Worm (Caenorhabditis elegans) whole organism, midembryonic: Measurements from ENCODE around the gene cyp-13A11.

Experiments used
- T22C8.4 ChIP-seq: fragments of 200-800 bp; sonication (Bioruptor generic); IDR thresholded peaks from 2 replicates; pipeline ENCODE4 v1.3.6; 2022; ENCODE audit warnings: missing genetic modification characterization, missing compliant biosample characterization
- cog-1 ChIP-seq: sonication (generic microtip); optimal IDR thresholded peaks from 2 replicates; lab custom pipeline; 2016; ENCODE audit warnings: missing genetic modification characterization, missing compliant biosample characterization
- flt-1 ChIP-seq: fragments of 200-800 bp; sonication (Bioruptor generic); IDR thresholded peaks from 2 replicates; pipeline ENCODE4 v1.3.6; 2022; ENCODE audit warnings: missing genetic modification characterization, missing compliant biosample characterization
- klf-2 ChIP-seq: fragments of 200-800 bp; sonication (Bioruptor generic); conservative IDR thresholded peaks from 2 replicates; pipeline ENCODE4 v1.3.6; 2022; ENCODE audit warnings: missing genetic modification reagents, missing genetic modification characterization, missing compliant biosample characterization
- med-1 ChIP-seq: sonication (generic microtip); optimal IDR thresholded peaks from 2 replicates; lab custom pipeline; 2017; ENCODE audit warnings: missing genetic modification characterization, mild to moderate bottlenecking, missing compliant biosample characterization, antibody characterized with exemption, missing genetic modification reagents; ENCODE audit not compliant: insufficient read depth
- ref-1 ChIP-seq: fragments of 200-800 bp; sonication (Bioruptor generic); conservative IDR thresholded peaks from 2 replicates; pipeline ENCODE4 v1.3.6; 2022; ENCODE audit warnings: missing genetic modification reagents, missing genetic modification characterization, missing compliant biosample characterization
- tab-1 ChIP-seq: fragments of 200-800 bp; sonication (Bioruptor generic); IDR thresholded peaks from 2 replicates; pipeline ENCODE4 v1.3.6; 2022; ENCODE audit warnings: missing genetic modification characterization, missing compliant biosample characterization
- ztf-23 ChIP-seq: fragments of 200-800 bp; sonication (Bioruptor generic); IDR thresholded peaks from 2 replicates; pipeline ENCODE4 v1.3.6; 2022; ENCODE audit warnings: missing genetic modification reagents, missing genetic modification characterization, missing compliant biosample characterization
- ztf-29 ChIP-seq: fragments of 200-800 bp; sonication (Bioruptor generic); IDR thresholded peaks from 2 replicates; pipeline ENCODE4 v1.3.6; 2022; ENCODE audit warnings: missing genetic modification reagents, missing genetic modification characterization, missing compliant biosample characterization

Gene cyp-13A11

ce11 chrIII:12993607-12994006, 27.2 kb upstream of the cyp-13A11 start, which contains the start of gene col-97:
col-97 (minus strand) TSS chrIII:12993707.
- TF ChIP-seq cog-1 (no peak), ztf-29 (no peak), flt-1 (GFP tag; lab: Robert Waterston, UW) (no peak), T22C8.4 (no peak), med-1 (GFP tag; lab: Kevin White, UChicago) (no peak), ref-1 (no peak), klf-2 (no peak), tab-1 (GFP tag; lab: Robert Waterston, UW) (no peak), ztf-23 (GFP tag; lab: Robert Waterston, UW) (no peak)

DNA sequence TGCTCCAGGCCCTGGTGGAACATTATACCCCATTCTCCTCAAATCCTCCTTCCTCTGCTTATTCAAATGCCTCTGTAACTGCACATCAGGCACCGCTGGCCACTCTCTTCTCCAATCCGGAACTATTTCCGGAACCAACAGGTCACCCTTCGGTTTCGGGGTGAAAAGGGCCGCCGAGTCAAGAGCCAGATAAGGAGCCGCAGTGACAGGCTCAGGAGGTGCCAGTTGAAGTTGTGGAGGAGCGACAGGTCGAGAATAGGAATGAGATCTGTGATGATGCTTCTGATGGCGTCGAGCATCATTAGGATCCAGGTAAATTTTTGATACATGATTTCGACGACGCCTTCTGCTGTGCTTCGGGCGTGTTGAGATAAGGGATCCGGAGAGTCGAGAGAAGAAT, 22.6 kb upstream of the cyp-13A11 start:
- TF ChIP-seq T22C8.4 (no peak), med-1 (GFP tag; lab: Kevin White, UChicago) (no peak), ref-1 (no peak), ztf-29 (no peak), ztf-23 (GFP tag; lab: Robert Waterston, UW) (no peak), tab-1 (GFP tag; lab: Robert Waterston, UW) (no peak), klf-2 (no peak), cog-1 (no peak), flt-1 (GFP tag; lab: Robert Waterston, UW) (no peak)

- TF ChIP-seq ref-1 (no peak), T22C8.4 (no peak), tab-1 (GFP tag; lab: Robert Waterston, UW) (no peak), ztf-29 (no peak), ztf-23 (GFP tag; lab: Robert Waterston, UW) (no peak), cog-1 (no peak), med-1 (GFP tag; lab: Kevin White, UChicago) (no peak)
These were observed 20.3 kb upstream of the cyp-13A11 start, which contains the start of gene ZK1010.8 for ce11 chrIII:13000457-13000856. ZK1010.8 (minus strand) TSS chrIII:13000670.

DNA sequence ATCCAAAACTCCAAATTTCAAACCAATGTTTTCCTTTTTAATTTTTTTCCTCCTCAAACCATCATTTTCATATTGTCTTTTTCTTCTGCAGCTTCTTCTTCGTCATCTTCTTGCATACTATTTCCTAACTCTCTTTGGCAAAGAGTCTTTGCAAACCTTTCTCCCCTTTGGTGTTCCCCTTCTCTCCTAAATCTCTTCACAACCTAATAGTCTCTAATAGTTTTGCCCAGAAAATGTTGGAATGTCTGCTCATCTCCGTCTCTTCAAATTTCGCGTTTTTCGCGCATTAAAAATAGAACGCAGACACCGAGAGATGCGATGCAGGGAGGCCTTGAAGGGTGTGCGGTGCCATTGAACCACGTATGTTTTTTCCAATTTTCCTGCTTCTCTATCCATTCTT, 18.7 kb upstream of the cyp-13A11 start, which contains the start of gene ZK1010.10:
TSS of gene ZK1010.10 (plus strand) at position 286 of the 400 bp plus-strand sequence.
- no peak for TF ChIP-seq med-1 (GFP tag; lab: Kevin White, UChicago)
- TF ChIP-seq T22C8.4: no peak
- no peak for TF ChIP-seq klf-2
- TF ChIP-seq ztf-23 (GFP tag; lab: Robert Waterston, UW): peak; percentile 51; the same call in 1 of the 2 replicates
- TF ChIP-seq cog-1: peak; percentile 6
- no peak for TF ChIP-seq tab-1 (GFP tag; lab: Robert Waterston, UW)
- no peak for TF ChIP-seq ztf-29
- no peak for TF ChIP-seq flt-1 (GFP tag; lab: Robert Waterston, UW)

ce11 chrIII:13004316-13004715, 16.5 kb upstream of the cyp-13A11 start:
- TF ChIP-seq cog-1 (no peak), ztf-23 (GFP tag; lab: Robert Waterston, UW) (0 out of 2 replicates have a peak, but pooled peaks have one; percentile 23), T22C8.4 (no peak), ztf-29 (peak; percentile 68; the same call in 1 of the 2 replicates), tab-1 (GFP tag; lab: Robert Waterston, UW) (no peak), med-1 (GFP tag; lab: Kevin White, UChicago) (no peak)

ce11 chrIII:13005161-13005560, 15.6 kb upstream of the cyp-13A11 start, which contains the start of gene snf-7:
snf-7 (plus strand) TSS chrIII:13005461.
- 0 out of 2 replicates have a peak, but pooled peaks have one; percentile 51 for TF ChIP-seq T22C8.4
- TF ChIP-seq flt-1 (GFP tag; lab: Robert Waterston, UW): no peak

- TF ChIP-seq med-1 (GFP tag; lab: Kevin White, UChicago) (no peak), ztf-29 (no peak), T22C8.4 (no peak), flt-1 (GFP tag; lab: Robert Waterston, UW) (no peak), ref-1 (no peak), klf-2 (no peak), ztf-23 (GFP tag; lab: Robert Waterston, UW) (no peak), tab-1 (GFP tag; lab: Robert Waterston, UW) (no peak), cog-1 (no peak)
These were observed 8.9 kb upstream of the cyp-13A11 start for ce11 chrIII:13011927-13012326.

- TF ChIP-seq med-1 (GFP tag; lab: Kevin White, UChicago) (no peak), ref-1 (no peak), cog-1 (no peak), flt-1 (GFP tag; lab: Robert Waterston, UW) (no peak), T22C8.4 (no peak), ztf-29 (no peak), tab-1 (GFP tag; lab: Robert Waterston, UW) (no peak), klf-2 (no peak), ztf-23 (GFP tag; lab: Robert Waterston, UW) (no peak)
These were observed 6.9 kb upstream of the cyp-13A11 start for ce11 chrIII:13013912-13014311.

ce11 chrIII:13015754-13016317, 5.0 kb upstream of the cyp-13A11 start:
- TF ChIP-seq klf-2: no peak
- no peak for TF ChIP-seq cog-1
- TF ChIP-seq ref-1: no peak
- TF ChIP-seq med-1 (GFP tag; lab: Kevin White, UChicago): no peak
- no peak for TF ChIP-seq ztf-23 (GFP tag; lab: Robert Waterston, UW)
- no peak for TF ChIP-seq ztf-29
- TF ChIP-seq T22C8.4: no peak
- TF ChIP-seq flt-1 (GFP tag; lab: Robert Waterston, UW): no peak
- TF ChIP-seq tab-1 (GFP tag; lab: Robert Waterston, UW): no peak

DNA sequence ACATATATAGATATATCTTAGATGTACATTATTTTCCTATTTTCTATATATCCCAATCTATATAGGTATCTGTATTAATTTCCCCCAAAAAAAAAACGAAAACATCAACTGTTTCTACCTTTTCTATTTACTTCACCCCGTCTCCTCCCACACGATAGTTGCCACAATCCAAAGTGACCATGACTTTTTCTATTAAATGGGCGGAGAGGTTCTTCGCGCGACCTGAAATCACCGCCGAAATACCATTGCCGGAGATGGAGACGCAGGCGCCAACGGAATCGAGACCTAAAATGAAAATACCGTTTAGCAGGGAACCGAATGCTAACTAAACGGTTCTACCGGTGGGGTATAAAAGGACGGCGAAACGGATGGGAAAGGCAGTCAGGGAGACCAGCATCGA, 2.2 kb upstream of the cyp-13A11 start, which contains the start of gene col-98:
TSS of gene col-98 (plus strand) at position 390 of the 400 bp plus-strand sequence.
- no peak for TF ChIP-seq ztf-23 (GFP tag; lab: Robert Waterston, UW)
- TF ChIP-seq ztf-29: no peak
- TF ChIP-seq cog-1: no peak
- no peak for TF ChIP-seq flt-1 (GFP tag; lab: Robert Waterston, UW)
- TF ChIP-seq klf-2: no peak
- no peak for TF ChIP-seq ref-1
- no peak for TF ChIP-seq tab-1 (GFP tag; lab: Robert Waterston, UW)
- no peak for TF ChIP-seq med-1 (GFP tag; lab: Kevin White, UChicago)
